Fruit fly (Drosophila melanogaster): Measurements from ENCODE around the gene LKRSDH.
A peak's percentile ranks its signal among the peaks of the same experiment; 100 is the strongest.

Gene LKRSDH

DNA sequence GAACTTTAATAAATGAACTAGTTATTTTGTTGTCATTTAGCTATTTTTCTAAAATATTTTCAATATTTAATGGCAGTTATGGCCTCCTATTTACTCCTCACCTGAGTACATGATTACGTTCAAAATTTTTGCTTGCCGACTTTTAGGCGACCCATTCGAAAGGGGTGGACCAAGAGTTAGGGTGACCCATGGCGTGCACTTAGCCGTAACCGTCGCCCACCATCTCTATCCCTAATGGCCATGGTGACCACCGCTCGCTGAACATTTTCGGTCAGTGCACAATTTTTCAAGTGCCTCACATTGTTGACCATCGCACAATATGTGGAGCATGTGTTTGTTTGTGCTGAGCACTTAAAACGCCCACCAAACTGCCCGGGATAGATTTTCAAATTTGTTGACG, 23.9 kb downstream of the LKRSDH start (continued):
- 0 out of 3 replicates have a peak, but pooled peaks have one; percentile 8 for TF ChIP-seq CG11560 (tag; IDR thresholded peaks at IDR 0.05)
- TF ChIP-seq twi (tag; optimal IDR thresholded peaks at IDR 0.05) = peak; percentile 78

DNA sequence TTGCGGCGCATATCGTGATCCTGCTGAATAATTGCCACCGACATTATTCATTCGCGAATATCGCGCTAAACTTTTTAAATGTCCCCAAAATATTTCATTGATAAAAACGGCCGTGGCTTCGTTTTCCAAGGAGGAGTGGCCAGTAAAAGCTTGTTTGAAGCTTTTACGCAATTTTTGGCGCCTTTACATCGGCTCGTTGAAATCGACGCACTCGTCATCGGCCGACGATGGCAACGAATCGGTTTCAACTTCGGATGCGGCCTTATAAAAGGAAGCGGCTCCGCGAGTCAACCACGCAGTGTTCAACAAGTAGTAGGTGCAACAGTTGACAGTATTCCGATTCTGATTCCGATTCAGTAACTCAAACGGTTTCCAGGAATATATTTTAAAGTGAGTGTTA, 28.4 kb downstream of the LKRSDH start, which contains the start of gene CG7191:
CG7191 (plus strand) TSS at position 301 of the 400 bp plus-strand sequence.
- TF ChIP-seq scrt (GFP tag; optimal IDR thresholded peaks at IDR 0.05) = peak; percentile 83
- TF ChIP-seq Deaf1 (tag; optimal IDR thresholded peaks at IDR 0.05) = peak; percentile 90
- TF ChIP-seq Ets65A (GFP tag) = peak; percentile 23
- no peak for TF ChIP-seq Spps (tag; optimal IDR thresholded peaks at IDR 0.05)

DNA sequence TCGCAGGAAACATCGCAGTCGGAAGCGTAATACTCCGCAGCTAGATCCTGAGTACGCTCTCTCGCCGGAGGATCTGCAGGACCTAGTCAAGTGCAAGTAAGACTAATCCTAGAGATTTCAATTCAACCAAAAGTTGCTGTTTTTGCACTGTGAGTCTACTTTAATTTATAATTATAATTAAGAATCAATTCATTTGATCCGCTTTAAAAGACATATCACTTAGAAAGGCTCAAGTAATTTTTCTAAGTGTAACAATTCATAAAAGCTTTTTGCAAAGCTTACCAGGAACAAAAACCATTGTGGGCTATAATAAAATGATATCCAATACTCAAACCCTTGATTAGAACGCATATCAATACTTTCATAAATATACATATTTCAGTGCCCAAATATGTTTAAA, 38.9 kb downstream of the LKRSDH start:
- peak; percentile 37; the same call in 1 of the 2 replicates for TF ChIP-seq CG14014 (GFP tag; IDR thresholded peaks at IDR 0.05)
- TF ChIP-seq CG12769 (tag; optimal IDR thresholded peaks at IDR 0.05) = no peak
- no peak for TF ChIP-seq zfh2 (GFP tag; optimal IDR thresholded peaks at IDR 0.05)
- no peak for TF ChIP-seq Antp (GFP tag; optimal IDR thresholded peaks at IDR 0.05)
- TF ChIP-seq CG3726 (GFP tag; IDR thresholded peaks at IDR 0.05) = 0 out of 3 replicates have a peak, but pooled peaks have one; percentile 10
- no peak for TF ChIP-seq stwl (tag; optimal IDR thresholded peaks at IDR 0.05)
- peak; percentile 9; the same call in 1 of the 3 replicates for TF ChIP-seq CG14050 (GFP tag; IDR thresholded peaks at IDR 0.05)
- TF ChIP-seq CG15514 (GFP tag; optimal IDR thresholded peaks at IDR 0.05) = no peak
- TF ChIP-seq fd3F (GFP tag; optimal IDR thresholded peaks at IDR 0.05) = no peak
- TF ChIP-seq ham (GFP tag; IDR thresholded peaks at IDR 0.05) = no peak
- no peak for TF ChIP-seq Sry-δ (GFP tag; optimal IDR thresholded peaks at IDR 0.05)
- no peak for TF ChIP-seq Dad (GFP tag; optimal IDR thresholded peaks at IDR 0.05)
- TF ChIP-seq Meics (GFP tag; optimal IDR thresholded peaks at IDR 0.05) = peak; percentile 6
- no peak for TF ChIP-seq exex (tag; optimal IDR thresholded peaks at IDR 0.05)
- TF ChIP-seq seq (GFP tag; IDR thresholded peaks at IDR 0.05) = 0 out of 2 replicates have a peak, but pooled peaks have one; percentile 16
- 0 out of 2 replicates have a peak, but pooled peaks have one; percentile 18 for TF ChIP-seq CG11696 (GFP tag; IDR thresholded peaks at IDR 0.05)
- TF ChIP-seq Hr51 (GFP tag; optimal IDR thresholded peaks at IDR 0.05) = no peak
- 0 out of 2 replicates have a peak, but pooled peaks have one; percentile 16 for TF ChIP-seq CG5953 (GFP tag; IDR thresholded peaks at IDR 0.05)
- 0 out of 2 replicates have a peak, but pooled peaks have one; percentile 23 for TF ChIP-seq Drgx (GFP tag; IDR thresholded peaks at IDR 0.05)
- peak; percentile 34 for TF ChIP-seq CG11504 (tag; optimal IDR thresholded peaks at IDR 0.05)
- no peak for TF ChIP-seq dan (GFP tag; IDR thresholded peaks at IDR 0.05)
- TF ChIP-seq pan (optimal IDR thresholded peaks at IDR 0.05) = no peak
- TF ChIP-seq pan (GFP tag; optimal IDR thresholded peaks at IDR 0.05 in 1 of 2, IDR thresholded peaks at IDR 0.05 in 1 of 2) = peak in 1 of 2 experiments; percentile 48
- no peak for TF ChIP-seq pho (GFP tag; optimal IDR thresholded peaks at IDR 0.05)
- peak; percentile 4 for TF ChIP-seq Sox102F (GFP tag; optimal IDR thresholded peaks at IDR 0.05)
- peak; percentile 14 for TF ChIP-seq ind (GFP tag; optimal IDR thresholded peaks at IDR 0.05)
- peak; percentile 20 for TF ChIP-seq CG2120 (GFP tag; optimal IDR thresholded peaks at IDR 0.05)
- 0 out of 2 replicates have a peak, but pooled peaks have one; percentile 17 for TF ChIP-seq CG11247 (GFP tag; IDR thresholded peaks at IDR 0.05)
- 0 out of 2 replicates have a peak, but pooled peaks have one; percentile 10 for TF ChIP-seq CG9932 (GFP tag; IDR thresholded peaks at IDR 0.05)
- TF ChIP-seq dysf (GFP tag; IDR thresholded peaks at IDR 0.05) = peak; percentile 50; the same call in 1 of the 3 replicates
- no peak for TF ChIP-seq gcm2 (GFP tag; optimal IDR thresholded peaks at IDR 0.05)
- no peak; the same call in 2 of the 3 replicates for TF ChIP-seq CG11695 (GFP tag; IDR thresholded peaks at IDR 0.05)
- no peak for TF ChIP-seq insv (GFP tag; optimal IDR thresholded peaks at IDR 0.05)
- TF ChIP-seq tio (GFP tag; optimal IDR thresholded peaks at IDR 0.05) = peak; percentile 26
- peak; percentile 34; the same call in 1 of the 2 replicates for TF ChIP-seq H2.0 (GFP tag; IDR thresholded peaks at IDR 0.05)
- TF ChIP-seq jing (GFP tag; optimal IDR thresholded peaks at IDR 0.05) = no peak
- TF ChIP-seq lmd (GFP tag; IDR thresholded peaks at IDR 0.05) = peak; percentile 22; the same call in 1 of the 2 replicates
- peak; percentile 56; the same call in 1 of the 2 replicates for TF ChIP-seq CG32532 (GFP tag; IDR thresholded peaks at IDR 0.05)
- 0 out of 2 replicates have a peak, but pooled peaks have one; percentile 11 for TF ChIP-seq stc (GFP tag; IDR thresholded peaks at IDR 0.05)
- TF ChIP-seq Rfx (GFP tag; IDR thresholded peaks at IDR 0.05) = 0 out of 2 replicates have a peak, but pooled peaks have one; percentile 14
- no peak for TF ChIP-seq CG30020 (tag; optimal IDR thresholded peaks at IDR 0.05)
